Fruit fly (Drosophila melanogaster): ENCODE data around the gene CHKov1.

DNA sequence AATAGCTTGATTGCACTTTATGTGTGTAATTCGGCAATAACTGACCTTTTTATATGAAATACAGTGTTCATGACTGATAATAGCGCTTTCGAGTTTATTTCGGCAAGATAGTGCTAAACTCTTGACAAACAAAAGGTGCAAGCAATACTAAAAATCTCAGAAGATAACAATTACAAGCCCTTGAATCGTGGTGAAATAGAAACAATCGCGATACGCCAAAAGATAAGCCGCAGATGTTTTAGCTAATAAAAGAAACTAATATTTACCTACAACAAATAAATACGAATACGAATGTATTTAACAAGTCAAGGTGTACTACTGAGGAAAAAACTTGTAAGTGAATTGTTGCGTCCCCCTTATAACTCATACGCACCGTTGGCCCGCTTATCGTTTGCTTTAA lies 53.8 kb downstream of the CHKov1 start:
- TF ChIP-seq pan (optimal IDR thresholded peaks at IDR 0.05) (no peak), CG8478 (optimal IDR thresholded peaks at IDR 0.05) (no peak), usp (GFP tag; optimal IDR thresholded peaks at IDR 0.05) (no peak)
